Fruit fly (Drosophila melanogaster): ENCODE results near the gene CG4751.

DNA sequence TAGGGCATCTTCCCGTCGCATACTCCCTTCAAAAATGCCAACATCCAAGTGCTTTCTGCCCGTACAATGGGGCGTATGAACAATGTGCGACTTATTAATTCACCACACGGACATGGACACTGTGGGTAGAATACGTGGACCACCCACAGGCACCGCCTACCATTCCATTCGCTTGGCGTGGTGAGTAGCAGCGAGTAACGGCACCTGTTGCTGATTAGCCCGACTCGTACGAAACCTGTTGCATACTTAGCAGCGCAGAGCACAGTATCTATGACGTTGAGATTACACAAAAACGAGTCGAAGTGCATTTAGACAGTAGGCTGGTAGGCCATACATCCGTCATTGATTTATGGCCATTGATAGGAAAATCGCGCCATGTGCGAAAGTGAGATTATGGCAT is 48.5 kb upstream of the CG4751 start:
- TF ChIP-seq mirr (GFP tag; optimal IDR thresholded peaks at IDR 0.05) (no peak), CoRest (tag; optimal IDR thresholded peaks at IDR 0.05) (no peak), fd3F (GFP tag; optimal IDR thresholded peaks at IDR 0.05) (no peak), Med (GFP tag) (no peak), cas (GFP tag; IDR thresholded peaks at IDR 0.05) (no peak), D19A (tag; optimal IDR thresholded peaks at IDR 0.05) (no peak), CG5245 (GFP tag; optimal IDR thresholded peaks at IDR 0.05) (no peak), CG5180 (GFP tag; optimal IDR thresholded peaks at IDR 0.05) (no peak), cwo (GFP tag; optimal IDR thresholded peaks at IDR 0.05) (no peak), CG7372 (GFP tag; IDR thresholded peaks at IDR 0.05) (no peak), CG34376 (GFP tag; optimal IDR thresholded peaks at IDR 0.05) (no peak), CG2889 (GFP tag; IDR thresholded peaks at IDR 0.05) (no peak), Hr78 (GFP tag; optimal IDR thresholded peaks at IDR 0.05) (no peak), CG3163 (GFP tag; optimal IDR thresholded peaks at IDR 0.05) (no peak)

All from whole organism, embryonic.